Fruit fly (Drosophila melanogaster) whole organism, pupa: ENCODE results near the gene Rfk.

Experiments
- CG10348 ChIP-seq: fragments of 200-800 bp; sonication (Bioruptor generic); IDR thresholded peaks from 2 replicates; pipeline ENCODE4 v1.3.6; 2022; ENCODE audit warnings: missing biosample characterization, missing genetic modification characterization
- CG14655 ChIP-seq: fragments of 200-800 bp; sonication (Bioruptor generic); optimal IDR thresholded peaks from 3 replicates; lab custom pipeline; 2017; ENCODE audit warnings: mild to moderate bottlenecking, missing biosample characterization, missing genetic modification reagents, missing genetic modification characterization
- CG8159 ChIP-seq: fragments of 200-800 bp; sonication (Bioruptor generic); optimal IDR thresholded peaks from 3 replicates; lab custom pipeline; 2018; ENCODE audit warnings: missing biosample characterization, mild to moderate bottlenecking, missing genetic modification characterization, moderate library complexity
- CG9948 ChIP-seq: fragments of 200-800 bp; sonication (Bioruptor generic); optimal IDR thresholded peaks from 2 replicates; lab custom pipeline; 2018; ENCODE audit warnings: missing biosample characterization, mild to moderate bottlenecking, missing genetic modification characterization, moderate library complexity
- D1 ChIP-seq: fragments of 200-800 bp; sonication (Bioruptor generic); optimal IDR thresholded peaks from 2 replicates; lab custom pipeline; 2018; ENCODE audit warnings: missing biosample characterization, mild to moderate bottlenecking, missing genetic modification characterization, moderate library complexity
- EcR ChIP-seq: fragments of 200-800 bp; sonication (Bioruptor generic); optimal IDR thresholded peaks from 3 replicates; lab custom pipeline; 2019; ENCODE audit warnings: missing biosample characterization, missing genetic modification characterization, mild to moderate bottlenecking, moderate library complexity, missing genetic modification reagents
- Pif1A ChIP-seq: fragments of 200-800 bp; sonication (Bioruptor generic); optimal IDR thresholded peaks from 3 replicates; lab custom pipeline; 2016; ENCODE audit warnings: missing biosample characterization, missing genetic modification characterization

- TF ChIP-seq EcR (GFP tag; lab: Kevin White, UChicago) = no peak
- no peak for TF ChIP-seq Pif1A (GFP tag; lab: Kevin White, UChicago)
- TF ChIP-seq CG8159 (tag; lab: Kevin White, UChicago) = no peak
- no peak for TF ChIP-seq CG10348
- no peak for TF ChIP-seq CG14655 (GFP tag; lab: Kevin White, UChicago)
- TF ChIP-seq CG9948 (tag; lab: Kevin White, UChicago) = no peak
- no peak for TF ChIP-seq D1 (tag; lab: Kevin White, UChicago)
Measured at dm6 chr3R:7954477-7954876, 41.4 kb upstream of the Rfk start.
